Worm (Caenorhabditis elegans) whole organism, L3 larva: Measurements from ENCODE around the gene R05G6.9.

ENCODE experiments used
- R02D3.7 ChIP-seq: fragments of 150-350 bp; optimal IDR thresholded peaks from 2 replicates; lab custom pipeline; 2014; ENCODE audit warnings: missing biosample characterization, missing genetic modification characterization
- ZK546.5 ChIP-seq: sonication (generic microtip); optimal IDR thresholded peaks from 2 replicates; lab custom pipeline; 2017; ENCODE audit warnings: missing biosample characterization, missing genetic modification characterization
- ama-1 ChIP-seq: fragments of 150-350 bp; optimal IDR thresholded peaks from 2 replicates; lab custom pipeline; 2018
- ceh-16 ChIP-seq: sonication (generic microtip); optimal IDR thresholded peaks from 2 replicates; lab custom pipeline; 2017; ENCODE audit warnings: missing biosample characterization, missing genetic modification characterization
- ceh-82 ChIP-seq: fragments of 150-350 bp; optimal IDR thresholded peaks from 2 replicates; lab custom pipeline; 2014; ENCODE audit warnings: missing biosample characterization, missing genetic modification characterization
- daf-12 ChIP-seq: fragments of 150-350 bp; optimal IDR thresholded peaks from 2 replicates; lab custom pipeline; 2014; ENCODE audit warnings: missing biosample characterization, missing genetic modification reagents, missing genetic modification characterization
- egl-27 ChIP-seq: sonication (generic microtip); optimal IDR thresholded peaks from 4 replicates; lab custom pipeline; 2017; ENCODE audit warnings: missing biosample characterization, missing genetic modification reagents, missing genetic modification characterization
- elt-2 ChIP-seq: sonication (generic microtip); optimal IDR thresholded peaks from 2 replicates; lab custom pipeline; 2016; ENCODE audit warnings: missing genetic modification reagents, mild to moderate bottlenecking, missing genetic modification characterization, missing compliant biosample characterization
- elt-3 ChIP-seq, 3 experiments: fragments of 150-350 bp in 1 of 3; sonication (generic microtip) in 2 of 3; optimal IDR thresholded peaks; 2 replicates in 2 of 3; 4 replicates in 1 of 3; lab custom pipeline; 2014 to 2017; ENCODE audit warnings: missing biosample characterization in 3 of 3, missing genetic modification characterization in 3 of 3
- eor-1 ChIP-seq, 2 experiments: fragments of 150-350 bp; optimal IDR thresholded peaks; 2 replicates each; lab custom pipeline; 2014 to 2018; ENCODE audit warnings: missing biosample characterization in 2 of 2, missing genetic modification characterization in 2 of 2
- fkh-10 ChIP-seq: sonication (generic microtip); optimal IDR thresholded peaks from 2 replicates; lab custom pipeline; 2017; ENCODE audit warnings: missing biosample characterization, missing genetic modification reagents, missing genetic modification characterization
- fkh-2 ChIP-seq: fragments of 150-350 bp; optimal IDR thresholded peaks from 2 replicates; lab custom pipeline; 2014; ENCODE audit warnings: missing biosample characterization, missing genetic modification reagents, missing genetic modification characterization
- fos-1 ChIP-seq: fragments of 150-350 bp; optimal IDR thresholded peaks from 2 replicates; lab custom pipeline; 2014; ENCODE audit warnings: missing biosample characterization, missing genetic modification characterization
- hmg-11 ChIP-seq: sonication (generic microtip); optimal IDR thresholded peaks from 2 replicates; lab custom pipeline; 2016; ENCODE audit warnings: missing genetic modification characterization, missing compliant biosample characterization
- jun-1 ChIP-seq: fragments of 150-350 bp; optimal IDR thresholded peaks from 2 replicates; lab custom pipeline; 2014; ENCODE audit warnings: missing biosample characterization, missing genetic modification reagents, missing genetic modification characterization
- lin-39 ChIP-seq: fragments of 150-350 bp; optimal IDR thresholded peaks from 2 replicates; lab custom pipeline; 2018; ENCODE audit warnings: missing biosample characterization, missing genetic modification reagents, missing genetic modification characterization
- mdl-1 ChIP-seq: fragments of 150-350 bp; optimal IDR thresholded peaks from 2 replicates; lab custom pipeline; 2014; ENCODE audit warnings: missing biosample characterization, missing genetic modification characterization
- mml-1 ChIP-seq: fragments of 150-350 bp; sonication (generic microtip); optimal IDR thresholded peaks from 3 replicates; lab custom pipeline; 2014; ENCODE audit warnings: missing biosample characterization, missing genetic modification characterization
- nhr-12 ChIP-seq: fragments of 150-350 bp; optimal IDR thresholded peaks from 2 replicates; lab custom pipeline; 2014; ENCODE audit warnings: missing biosample characterization, missing genetic modification characterization
- nhr-23 ChIP-seq: fragments of 150-350 bp; optimal IDR thresholded peaks from 2 replicates; lab custom pipeline; 2014; ENCODE audit warnings: missing biosample characterization, missing genetic modification reagents, missing genetic modification characterization
- nhr-25 ChIP-seq: sonication (generic microtip); optimal IDR thresholded peaks from 2 replicates; lab custom pipeline; 2017; ENCODE audit warnings: missing biosample characterization, missing genetic modification characterization
- nhr-28 ChIP-seq: fragments of 150-350 bp; optimal IDR thresholded peaks from 2 replicates; lab custom pipeline; 2014; ENCODE audit warnings: missing biosample characterization, missing genetic modification characterization
- nhr-43 ChIP-seq: sonication (generic microtip); optimal IDR thresholded peaks from 2 replicates; lab custom pipeline; 2016; ENCODE audit warnings: mild to moderate bottlenecking, missing genetic modification characterization, missing compliant biosample characterization; ENCODE audit not compliant: poor library complexity, severe bottlenecking
- nhr-67 ChIP-seq: fragments of 150-350 bp; optimal IDR thresholded peaks from 2 replicates; lab custom pipeline; 2014; ENCODE audit warnings: missing biosample characterization, missing genetic modification characterization
- nhr-76 ChIP-seq: fragments of 150-350 bp; sonication (generic microtip); optimal IDR thresholded peaks from 5 replicates; lab custom pipeline; 2014; ENCODE audit warnings: missing biosample characterization, missing genetic modification characterization
- nhr-77 ChIP-seq: fragments of 150-350 bp; optimal IDR thresholded peaks from 2 replicates; lab custom pipeline; 2014; ENCODE audit warnings: missing biosample characterization, missing genetic modification characterization
- pha-4 ChIP-seq: fragments of 150-350 bp; optimal IDR thresholded peaks from 2 replicates; lab custom pipeline; 2014; ENCODE audit warnings: missing biosample characterization, missing genetic modification reagents, missing genetic modification characterization
- pqm-1 ChIP-seq: fragments of 150-350 bp; optimal IDR thresholded peaks from 2 replicates; lab custom pipeline; 2017; ENCODE audit warnings: missing biosample characterization, missing genetic modification characterization, inconsistent platforms
- sea-2 ChIP-seq: fragments of 150-350 bp; sonication (generic microtip); optimal IDR thresholded peaks from 4 replicates; lab custom pipeline; 2014; ENCODE audit warnings: missing biosample characterization, missing genetic modification reagents, missing genetic modification characterization
- snpc-4 ChIP-seq: fragments of 150-350 bp; optimal IDR thresholded peaks from 2 replicates; lab custom pipeline; 2014; ENCODE audit warnings: missing biosample characterization, missing genetic modification characterization
- unc-62 ChIP-seq: fragments of 150-350 bp; sonication (generic microtip); optimal IDR thresholded peaks from 4 replicates; lab custom pipeline; 2014; ENCODE audit warnings: missing biosample characterization, missing genetic modification reagents, missing genetic modification characterization
- zag-1 ChIP-seq: fragments of 150-350 bp; optimal IDR thresholded peaks from 2 replicates; lab custom pipeline; 2014; ENCODE audit warnings: missing biosample characterization, missing genetic modification characterization
- ztf-11 ChIP-seq: fragments of 150-350 bp; optimal IDR thresholded peaks from 2 replicates; lab custom pipeline; 2014; ENCODE audit warnings: missing biosample characterization, missing genetic modification characterization
- ztf-4 ChIP-seq: fragments of 150-350 bp; optimal IDR thresholded peaks from 2 replicates; lab custom pipeline; 2014; ENCODE audit warnings: missing biosample characterization, missing genetic modification characterization

Gene R05G6.9

ce11 chrIV:7474826-7475225 lies 41.2 kb downstream of the R05G6.9 start, which contains the start of gene slc-25A18.2:
slc-25A18.2 (plus strand) TSS chrIV:7475041.
- TF ChIP-seq elt-3 (tag; optimal IDR thresholded peaks at IDR 0.05; lab: Kevin White, UChicago) = no peak
- TF ChIP-seq fkh-2 (tag; lab: Kevin White, UChicago) = no peak
- TF ChIP-seq zag-1 = no peak
- no peak for TF ChIP-seq ZK546.5
- no peak for TF ChIP-seq nhr-76 (tag; lab: Kevin White, UChicago)
- TF ChIP-seq snpc-4 (tag; lab: Kevin White, UChicago) = no peak
- no peak for TF ChIP-seq eor-1 (tag; optimal IDR thresholded peaks at IDR 0.05; lab: Kevin White, UChicago)
- TF ChIP-seq ceh-16 = no peak
- no peak for TF ChIP-seq nhr-12 (tag; lab: Kevin White, UChicago)
- TF ChIP-seq egl-27 (tag; lab: Kevin White, UChicago) = no peak
- no peak for TF ChIP-seq ztf-4 (tag; lab: Kevin White, UChicago)
- no peak for TF ChIP-seq lin-39
- no peak for TF ChIP-seq jun-1 (tag; lab: Kevin White, UChicago)
- TF ChIP-seq mml-1 (tag; lab: Kevin White, UChicago) = no peak
- TF ChIP-seq sea-2 (GFP tag; lab: Kevin White, UChicago) = no peak
- TF ChIP-seq ama-1 (lab: Kevin White, UChicago) = no peak
- TF ChIP-seq ceh-82 (tag; lab: Kevin White, UChicago) = no peak

ce11 chrIV:7473159-7473649 lies 42.9 kb downstream of the R05G6.9 start, which contains the start of the genes plk-3 and F55G1.6:
plk-3 (minus strand) TSS chrIV:7473209.
F55G1.6 (plus strand) TSS chrIV:7473517.
- no peak for TF ChIP-seq lin-39
- TF ChIP-seq fos-1 (tag; lab: Kevin White, UChicago) = no peak
- TF ChIP-seq nhr-25 (tag; lab: Kevin White, UChicago) = no peak
- no peak for TF ChIP-seq jun-1 (tag; lab: Kevin White, UChicago)
- TF ChIP-seq ZK546.5 = no peak
- no peak for TF ChIP-seq R02D3.7
- no peak for TF ChIP-seq elt-3 (tag; optimal IDR thresholded peaks at IDR 0.05; lab: Kevin White, UChicago)
- no peak for TF ChIP-seq pqm-1 (tag; lab: Kevin White, UChicago)
- no peak for TF ChIP-seq nhr-28
- no peak for TF ChIP-seq elt-2
- no peak for TF ChIP-seq pha-4
- no peak for TF ChIP-seq daf-12 (tag; lab: Kevin White, UChicago)
- TF ChIP-seq ztf-11 = no peak
- TF ChIP-seq nhr-77 (tag; lab: Kevin White, UChicago) = no peak
- TF ChIP-seq sea-2 (GFP tag; lab: Kevin White, UChicago) = no peak
- no peak for TF ChIP-seq hmg-11 (tag; lab: Kevin White, UChicago)
- no peak for TF ChIP-seq snpc-4 (tag; lab: Kevin White, UChicago)
- TF ChIP-seq mml-1 (tag; lab: Kevin White, UChicago) = no peak
- no peak for TF ChIP-seq ceh-82 (tag; lab: Kevin White, UChicago)
- TF ChIP-seq, all 47 proteins: peak for 0

- TF ChIP-seq nhr-43 (peak; percentile 37), nhr-28 (no peak), elt-3 (tag; optimal IDR thresholded peaks at IDR 0.05; lab: Kevin White, UChicago) (peak in 1 of 3 experiments; percentile 19)
Measured at ce11 chrIV:7469782-7470413, 46.2 kb downstream of the R05G6.9 start, which contains the start of gene F55G1.7. F55G1.7 (minus strand) TSS chrIV:7469832.

- TF ChIP-seq daf-12 (tag; lab: Kevin White, UChicago) = no peak
- peak; percentile 42 for TF ChIP-seq elt-2
- TF ChIP-seq nhr-23 (tag; lab: Kevin White, UChicago) = no peak
- no peak for TF ChIP-seq ztf-11
- TF ChIP-seq mdl-1 (tag; lab: Kevin White, UChicago) = no peak
- TF ChIP-seq, all 47 proteins: peak for 1
Measured at ce11 chrIV:7468638-7469037, 47.4 kb downstream of the R05G6.9 start.

ce11 chrIV:7467170-7467569 lies 48.9 kb downstream of the R05G6.9 start:
- peak; percentile 36 for TF ChIP-seq pqm-1 (tag; lab: Kevin White, UChicago)
- TF ChIP-seq elt-2 = peak; percentile 62
- TF ChIP-seq fos-1 (tag; lab: Kevin White, UChicago) = no peak

- TF ChIP-seq unc-62 (GFP tag; lab: Kevin White, UChicago) (no peak), nhr-67 (tag; lab: Kevin White, UChicago) (no peak), fkh-10 (no peak), lin-39 (no peak), fkh-2 (tag; lab: Kevin White, UChicago) (no peak), nhr-28 (no peak), jun-1 (tag; lab: Kevin White, UChicago) (no peak), ama-1 (lab: Kevin White, UChicago) (no peak), elt-2 (no peak)
Measured at ce11 chrIV:7465857-7466256, 50.2 kb downstream of the R05G6.9 start, which contains the start of gene F13B6.3. F13B6.3 (minus strand) TSS chrIV:7465957.
